Fruit fly (Drosophila melanogaster) whole organism, embryonic: ENCODE results near the gene CG8173.

ENCODE experiments used
- Antp ChIP-seq: fragments of 200-800 bp; sonication (Bioruptor generic); optimal IDR thresholded peaks from 3 replicates; lab custom pipeline; 2016; ENCODE audit warnings: missing biosample characterization, missing genetic modification characterization
- Atf-2 ChIP-seq: fragments of 200-800 bp; sonication (Bioruptor generic); optimal IDR thresholded peaks from 2 replicates; lab custom pipeline; 2016; ENCODE audit warnings: missing biosample characterization, missing genetic modification characterization
- Blimp-1 ChIP-seq: fragments of 200-800 bp; sonication (Bioruptor generic); optimal IDR thresholded peaks from 3 replicates; lab custom pipeline; 2018; ENCODE audit warnings: missing biosample characterization, missing genetic modification characterization, mild to moderate bottlenecking, moderate library complexity, missing genetic modification reagents
- C15 ChIP-seq: fragments of 200-800 bp; sonication (Bioruptor generic); IDR thresholded peaks from 3 replicates; pipeline ENCODE4 v1.3.6; 2022; ENCODE audit warnings: missing biosample characterization, missing genetic modification characterization
- CG10654 ChIP-seq: fragments of 200-800 bp; sonication (Bioruptor generic); optimal IDR thresholded peaks from 2 replicates; lab custom pipeline; 2016; ENCODE audit warnings: missing biosample characterization, missing genetic modification characterization
- CG11456 ChIP-seq: fragments of 200-800 bp; sonication (Bioruptor generic); IDR thresholded peaks from 3 replicates; pipeline ENCODE4 v1.3.6; 2022; ENCODE audit warnings: missing biosample characterization, missing genetic modification characterization
- CG11560 ChIP-seq: fragments of 200-800 bp; sonication (Bioruptor generic); IDR thresholded peaks from 3 replicates; pipeline ENCODE4 v1.3.6; 2022; ENCODE audit warnings: missing biosample characterization, missing genetic modification characterization
- CG12659 ChIP-seq: fragments of 200-800 bp; sonication (Bioruptor generic); optimal IDR thresholded peaks from 3 replicates; lab custom pipeline; 2017; ENCODE audit warnings: mild to moderate bottlenecking, missing biosample characterization, missing genetic modification reagents, missing genetic modification characterization
- CG12942 ChIP-seq: fragments of 200-800 bp; sonication (Bioruptor generic); optimal IDR thresholded peaks from 3 replicates; lab custom pipeline; 2016; ENCODE audit warnings: missing biosample characterization, missing genetic modification characterization
- CG13123 ChIP-seq: fragments of 200-800 bp; sonication (Bioruptor generic); optimal IDR thresholded peaks from 2 replicates; lab custom pipeline; 2016; ENCODE audit warnings: missing biosample characterization, missing genetic modification characterization
- CG13287 ChIP-seq: fragments of 200-800 bp; sonication (Bioruptor generic); IDR thresholded peaks from 2 replicates; pipeline ENCODE4 v1.3.6; 2022; ENCODE audit warnings: missing biosample characterization, missing genetic modification characterization; ENCODE audit not compliant: partially characterized antibody
- CG15011 ChIP-seq: fragments of 200-800 bp; sonication (Bioruptor generic); optimal IDR thresholded peaks from 3 replicates; lab custom pipeline; 2018; ENCODE audit warnings: missing biosample characterization, mild to moderate bottlenecking, missing genetic modification characterization
- CG15601 ChIP-seq: fragments of 200-800 bp; sonication (Bioruptor generic); optimal IDR thresholded peaks from 3 replicates; lab custom pipeline; 2019; ENCODE audit warnings: missing biosample characterization, mild to moderate bottlenecking, missing genetic modification characterization, moderate library complexity
- CG1647 ChIP-seq: fragments of 200-800 bp; sonication (Bioruptor generic); optimal IDR thresholded peaks from 3 replicates; lab custom pipeline; 2016; ENCODE audit warnings: missing biosample characterization, missing genetic modification characterization
- CG17829 ChIP-seq: fragments of 200-800 bp; optimal IDR thresholded peaks from 2 replicates; lab custom pipeline; 2019; ENCODE audit warnings: missing biosample characterization, mild to moderate bottlenecking, missing genetic modification characterization, moderate library complexity
- CG18619 ChIP-seq: fragments of 200-800 bp; sonication (Bioruptor generic); optimal IDR thresholded peaks from 3 replicates; lab custom pipeline; 2017; ENCODE audit warnings: missing biosample characterization, mild to moderate bottlenecking, missing genetic modification characterization
- CG2129 ChIP-seq: fragments of 200-800 bp; sonication (Bioruptor generic); IDR thresholded peaks from 2 replicates; pipeline ENCODE4 v1.3.6; 2022; ENCODE audit warnings: missing biosample characterization, missing genetic modification characterization; ENCODE audit not compliant: partially characterized antibody
- CG30020 ChIP-seq: fragments of 200-800 bp; optimal IDR thresholded peaks from 2 replicates; lab custom pipeline; 2019; ENCODE audit warnings: missing biosample characterization, mild to moderate bottlenecking, missing genetic modification characterization, moderate library complexity
- CG34422 ChIP-seq: fragments of 200-800 bp; sonication (Bioruptor generic); IDR thresholded peaks from 3 replicates; pipeline ENCODE4 v1.3.6; 2022; ENCODE audit warnings: missing biosample characterization, missing genetic modification characterization
- CG6689 ChIP-seq: fragments of 200-800 bp; sonication (Bioruptor generic); IDR thresholded peaks from 2 replicates; pipeline ENCODE4 v1.3.6; 2022; ENCODE audit warnings: missing biosample characterization, missing genetic modification characterization
- CG7745 ChIP-seq: fragments of 200-800 bp; sonication (Bioruptor generic); optimal IDR thresholded peaks from 2 replicates; lab custom pipeline; 2018; ENCODE audit warnings: missing biosample characterization, mild to moderate bottlenecking, missing genetic modification characterization, moderate library complexity
- CG9215 ChIP-seq: fragments of 200-800 bp; sonication (Bioruptor generic); IDR thresholded peaks from 2 replicates; pipeline ENCODE4 v1.3.6; 2022; ENCODE audit warnings: missing biosample characterization, missing genetic modification characterization
- CG9876 ChIP-seq: fragments of 200-800 bp; sonication (Bioruptor generic); optimal IDR thresholded peaks from 2 replicates; lab custom pipeline; 2016; ENCODE audit warnings: missing biosample characterization, missing genetic modification characterization
- CkIIα-i1 ChIP-seq: fragments of 200-800 bp; sonication (Bioruptor generic); IDR thresholded peaks from 2 replicates; pipeline ENCODE4 v1.3.6; 2022; ENCODE audit warnings: missing biosample characterization, missing genetic modification characterization
- CoRest ChIP-seq: fragments of 200-800 bp; sonication (Bioruptor generic); optimal IDR thresholded peaks from 3 replicates; lab custom pipeline; 2018; ENCODE audit warnings: missing biosample characterization, mild to moderate bottlenecking, missing genetic modification characterization, moderate library complexity
- Fer2 ChIP-seq: fragments of 200-800 bp; sonication (Bioruptor generic); optimal IDR thresholded peaks from 2 replicates; lab custom pipeline; 2018; ENCODE audit warnings: missing biosample characterization, mild to moderate bottlenecking, missing genetic modification characterization, moderate library complexity
- Fer3 ChIP-seq: fragments of 200-800 bp; sonication (Bioruptor generic); optimal IDR thresholded peaks from 2 replicates; lab custom pipeline; 2018; ENCODE audit warnings: missing biosample characterization, mild to moderate bottlenecking, missing genetic modification characterization, moderate library complexity
- Gug ChIP-seq: fragments of 200-800 bp; sonication (Bioruptor generic); IDR thresholded peaks from 4 replicates; pipeline ENCODE4 v1.3.6; 2022; ENCODE audit warnings: missing biosample characterization, missing genetic modification characterization
- HmgD ChIP-seq: fragments of 200-800 bp; sonication (Bioruptor generic); optimal IDR thresholded peaks from 3 replicates; lab custom pipeline; 2016; ENCODE audit warnings: missing biosample characterization, missing genetic modification characterization
- Hmr ChIP-seq: fragments of 200-800 bp; sonication (Bioruptor generic); optimal IDR thresholded peaks from 3 replicates; lab custom pipeline; 2017; ENCODE audit warnings: mild to moderate bottlenecking, missing biosample characterization, missing genetic modification reagents, missing genetic modification characterization
- Hr51 ChIP-seq, 2 experiments: fragments of 200-800 bp; sonication (Bioruptor generic); optimal IDR thresholded peaks; 2 replicates in 1 of 2; 3 replicates in 1 of 2; lab custom pipeline; 2016 to 2018; ENCODE audit warnings: missing biosample characterization in 2 of 2, missing genetic modification characterization in 2 of 2, mild to moderate bottlenecking in 1 of 2, moderate library complexity in 1 of 2
- NfI ChIP-seq: fragments of 200-800 bp; sonication (Bioruptor generic); optimal IDR thresholded peaks from 3 replicates; lab custom pipeline; 2018; ENCODE audit warnings: missing biosample characterization, mild to moderate bottlenecking, missing genetic modification characterization, moderate library complexity
- PHDP ChIP-seq: fragments of 200-800 bp; sonication (Bioruptor generic); optimal IDR thresholded peaks from 3 replicates; lab custom pipeline; 2018; ENCODE audit warnings: missing biosample characterization, mild to moderate bottlenecking, missing genetic modification characterization, moderate library complexity
- Pdp1 ChIP-seq, 2 experiments: fragments of 200-800 bp; sonication (Bioruptor generic); optimal IDR thresholded peaks; 3 replicates each; lab custom pipeline; 2016; ENCODE audit warnings: missing biosample characterization in 2 of 2, missing genetic modification characterization in 2 of 2, mild to moderate bottlenecking in 1 of 2, moderate library complexity in 1 of 2
- Vsx1 ChIP-seq: fragments of 200-800 bp; sonication (Bioruptor generic); optimal IDR thresholded peaks from 2 replicates; lab custom pipeline; 2017; ENCODE audit warnings: missing biosample characterization, mild to moderate bottlenecking, missing genetic modification characterization, missing genetic modification reagents
- bab2 ChIP-seq: fragments of 200-800 bp; sonication (Bioruptor generic); optimal IDR thresholded peaks from 2 replicates; lab custom pipeline; 2016; ENCODE audit warnings: missing biosample characterization, missing genetic modification characterization
- chif ChIP-seq, 2 experiments: fragments of 200-800 bp; sonication (Bioruptor generic); optimal IDR thresholded peaks; 3 replicates each; lab custom pipeline; 2016; ENCODE audit warnings: missing biosample characterization in 2 of 2, missing genetic modification characterization in 2 of 2
- h ChIP-seq: fragments of >200 bp; optimal IDR thresholded peaks from 2 replicates; lab custom pipeline; 2017
- inv ChIP-seq: fragments of 200-800 bp; sonication (Bioruptor generic); IDR thresholded peaks from 2 replicates; pipeline ENCODE4 v1.3.6; 2022; ENCODE audit warnings: missing biosample characterization, missing genetic modification characterization; ENCODE audit not compliant: partially characterized antibody
- pita ChIP-seq: fragments of 200-800 bp; sonication (Bioruptor generic); optimal IDR thresholded peaks from 2 replicates; lab custom pipeline; 2017; ENCODE audit warnings: missing biosample characterization, mild to moderate bottlenecking, missing genetic modification characterization
- row ChIP-seq: fragments of 200-800 bp; sonication (Bioruptor generic); IDR thresholded peaks from 3 replicates; pipeline ENCODE4 v1.3.6; 2022; ENCODE audit warnings: missing biosample characterization, missing genetic modification characterization
- salm ChIP-seq: fragments of 200-800 bp; sonication (Bioruptor generic); optimal IDR thresholded peaks from 2 replicates; lab custom pipeline; 2018; ENCODE audit warnings: missing biosample characterization, mild to moderate bottlenecking, missing genetic modification characterization
- sisA ChIP-seq: fragments of 200-800 bp; sonication (Bioruptor generic); IDR thresholded peaks from 2 replicates; pipeline ENCODE4 v1.3.6; 2022; ENCODE audit warnings: missing biosample characterization, missing genetic modification characterization
- ssp ChIP-seq: fragments of 200-800 bp; sonication (Bioruptor generic); IDR thresholded peaks from 2 replicates; pipeline ENCODE4 v1.3.6; 2022; ENCODE audit warnings: missing biosample characterization, missing genetic modification characterization
- sug ChIP-seq: fragments of 200-800 bp; optimal IDR thresholded peaks from 2 replicates; lab custom pipeline; 2019; ENCODE audit warnings: missing biosample characterization, mild to moderate bottlenecking, missing genetic modification characterization, moderate library complexity
- trh ChIP-seq: fragments of 200-800 bp; sonication (Bioruptor generic); optimal IDR thresholded peaks from 2 replicates; lab custom pipeline; 2016; ENCODE audit warnings: missing biosample characterization, missing genetic modification characterization
- vnd ChIP-seq: fragments of 200-800 bp; sonication (Bioruptor generic); IDR thresholded peaks from 3 replicates; pipeline ENCODE4 v1.3.6; 2022; ENCODE audit warnings: missing biosample characterization, missing genetic modification characterization; ENCODE audit not compliant: partially characterized antibody
- zen ChIP-seq: fragments of 200-800 bp; sonication (Bioruptor generic); optimal IDR thresholded peaks from 3 replicates; lab custom pipeline; 2018; ENCODE audit warnings: missing biosample characterization, mild to moderate bottlenecking, missing genetic modification characterization, moderate library complexity
- zf30C ChIP-seq: fragments of 200-800 bp; sonication (Bioruptor generic); optimal IDR thresholded peaks from 3 replicates; lab custom pipeline; 2018; ENCODE audit warnings: missing biosample characterization, mild to moderate bottlenecking, missing genetic modification characterization

Gene CG8173

DNA sequence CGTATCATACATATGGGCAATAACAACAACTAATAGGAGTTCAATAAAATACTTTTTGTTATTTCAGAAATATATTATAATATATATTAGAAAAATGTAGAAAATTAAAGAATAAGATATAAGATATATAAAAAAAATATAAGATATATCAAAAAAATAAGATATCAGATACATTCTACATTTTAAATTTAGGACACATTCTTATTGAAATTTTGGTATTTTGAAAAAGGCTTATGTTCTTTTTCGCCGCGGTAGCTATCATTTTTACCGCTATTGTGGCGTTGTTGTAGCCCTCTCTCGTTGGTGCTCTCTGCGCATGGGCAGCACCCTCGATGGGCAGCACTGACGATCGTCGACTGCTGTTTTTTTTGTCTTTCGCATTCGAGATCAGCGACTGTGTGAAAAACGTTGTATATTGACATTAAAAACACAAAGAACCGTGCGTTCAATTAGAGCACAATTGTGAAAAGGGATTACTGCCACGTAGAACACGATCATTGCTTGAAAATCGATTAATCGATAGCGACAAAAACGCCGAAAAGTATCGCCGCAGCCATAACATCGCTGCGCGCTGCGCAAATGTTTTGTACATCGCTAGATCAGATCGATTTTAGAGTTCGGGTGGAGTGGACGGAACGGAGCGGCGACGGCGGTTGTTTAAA, 28.5 kb upstream of the CG8173 start (continued):
- peak; percentile 22 for TF ChIP-seq sug (tag; lab: Kevin White, UChicago)
- TF ChIP-seq Vsx1 (GFP tag; lab: Kevin White, UChicago): peak; percentile 32
- peak; percentile 74 for TF ChIP-seq row (GFP tag; lab: Robert Waterston, UW)
- peak; percentile 65 for TF ChIP-seq CG17829 (tag; lab: Kevin White, UChicago)
- TF ChIP-seq Hmr (GFP tag; lab: Kevin White, UChicago): peak; percentile 57
- TF ChIP-seq ssp: no peak
- no peak for TF ChIP-seq CG9215 (GFP tag; lab: Robert Waterston, UW)
- TF ChIP-seq CG15011 (GFP tag; lab: Kevin White, UChicago): no peak
- TF ChIP-seq Blimp-1 (GFP tag; lab: Kevin White, UChicago): peak; percentile 53
- peak; percentile 53 for TF ChIP-seq Antp
- TF ChIP-seq CkIIα-i1 (GFP tag; lab: Robert Waterston, UW): no peak
- peak in 1 of 2 experiments; percentile 36 for TF ChIP-seq Pdp1 (GFP tag; optimal IDR thresholded peaks at IDR 0.05; lab: Kevin White, UChicago)
- peak; percentile 51; the same call in 1 of the 4 replicates for TF ChIP-seq Gug (GFP tag; lab: Robert Waterston, UW)
- TF ChIP-seq CG2129 (GFP tag; lab: Robert Waterston, UW): peak; percentile 92
- TF ChIP-seq CG7745 (tag; lab: Kevin White, UChicago): no peak
- peak; percentile 92 for TF ChIP-seq CG13287
- peak; percentile 52 for TF ChIP-seq CoRest (tag; lab: Kevin White, UChicago)
- TF ChIP-seq h (lab: Kevin White, UChicago): no peak
- no peak for TF ChIP-seq CG9876 (GFP tag; lab: Kevin White, UChicago)
- TF ChIP-seq CG10654 (GFP tag; lab: Kevin White, UChicago): peak; percentile 23
- peak; percentile 92 for TF ChIP-seq vnd (GFP tag; lab: Robert Waterston, UW)
- peak; percentile 59 for TF ChIP-seq CG18619 (GFP tag; lab: Kevin White, UChicago)
- TF ChIP-seq CG11560 (tag; lab: Robert Waterston, UW): peak; percentile 57; the same call in 1 of the 3 replicates
- TF ChIP-seq PHDP (tag; lab: Kevin White, UChicago): peak; percentile 67
- TF ChIP-seq CG15601 (tag; lab: Kevin White, UChicago): no peak
- no peak; the same call in 2 of the 3 replicates for TF ChIP-seq CG11456 (GFP tag; lab: Robert Waterston, UW)
- peak; percentile 35; the same call in 1 of the 2 replicates for TF ChIP-seq sisA
- TF ChIP-seq CG13123: no peak
- TF ChIP-seq C15 (GFP tag; lab: Robert Waterston, UW): no peak
- peak; percentile 46 for TF ChIP-seq salm (tag; lab: Kevin White, UChicago)
- peak; percentile 37 for TF ChIP-seq NfI (GFP tag; lab: Kevin White, UChicago)
- peak; percentile 82 for TF ChIP-seq inv (GFP tag; lab: Robert Waterston, UW)
- TF ChIP-seq chif (GFP tag; optimal IDR thresholded peaks at IDR 0.05; lab: Kevin White, UChicago): peak in 1 of 2 experiments; percentile 33
- peak; percentile 38 for TF ChIP-seq zen (tag; lab: Kevin White, UChicago)
- no peak for TF ChIP-seq zf30C (GFP tag; lab: Kevin White, UChicago)
- no peak for TF ChIP-seq Fer2
- no peak for TF ChIP-seq CG1647
- no peak for TF ChIP-seq trh (GFP tag; lab: Kevin White, UChicago)
- peak; percentile 61 for TF ChIP-seq HmgD
- TF ChIP-seq CG34422: peak; percentile 66
- TF ChIP-seq bab2 (GFP tag; lab: Kevin White, UChicago): no peak
- TF ChIP-seq CG12942: no peak
- TF ChIP-seq CG6689: peak; percentile 43; the same call in 1 of the 2 replicates
- peak in 1 of 2 experiments; percentile 74 for TF ChIP-seq Hr51 (GFP tag; optimal IDR thresholded peaks at IDR 0.05; lab: Kevin White, UChicago)
- TF ChIP-seq CG30020 (tag; lab: Kevin White, UChicago): peak; percentile 7
- peak; percentile 54 for TF ChIP-seq CG12659 (GFP tag; lab: Kevin White, UChicago)
- TF ChIP-seq Atf-2 (GFP tag; lab: Kevin White, UChicago): peak; percentile 24
- peak; percentile 25 for TF ChIP-seq Fer3 (tag; lab: Kevin White, UChicago)
- TF ChIP-seq pita (GFP tag; lab: Kevin White, UChicago): no peak
